Worm (Caenorhabditis elegans): ENCODE data around the gene ZK637.14.

Gene ZK637.14

ce11 chrIII:8910139-8910538 is 21.2 kb upstream of the ZK637.14 start:
- TF ChIP-seq him-1 (tag; optimal IDR thresholded peaks at IDR 0.05) (no peak), dao-5 (tag; optimal IDR thresholded peaks at IDR 0.05) (no peak), W03F9.2 (tag; optimal IDR thresholded peaks at IDR 0.05) (no peak)

- TF ChIP-seq him-1 (tag; optimal IDR thresholded peaks at IDR 0.05) (peak; percentile 4), W03F9.2 (tag; optimal IDR thresholded peaks at IDR 0.05) (no peak), dao-5 (tag; optimal IDR thresholded peaks at IDR 0.05) (no peak)
Observed at ce11 chrIII:8904914-8905665, 16.1 kb upstream of the ZK637.14 start, which contains the start of gene unc-32. Gene unc-32 (plus strand): TSS chrIII:8905615.

DNA sequence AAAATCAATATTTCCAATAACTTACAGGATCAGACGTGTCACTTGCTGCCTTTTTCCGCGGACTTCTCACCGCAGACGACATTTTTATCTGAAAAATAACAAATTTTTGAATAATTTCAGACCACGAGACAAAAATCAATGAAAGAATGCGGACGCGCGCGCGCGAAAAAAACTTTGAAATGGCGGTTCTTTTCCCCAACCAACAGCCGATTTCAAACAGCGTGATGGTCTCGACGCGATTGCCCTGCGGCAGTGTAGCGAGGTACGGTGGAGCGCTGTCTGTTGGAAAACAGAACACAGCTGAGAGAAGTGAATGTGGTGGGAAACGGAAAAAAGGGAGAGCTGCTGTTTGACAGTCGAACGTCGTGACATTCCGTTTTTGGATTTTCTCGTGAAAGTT is 15.1 kb upstream of the ZK637.14 start, which contains the start of gene lin-9:
Gene lin-9, minus strand, starts transcription at position 88 of the 400 bp plus-strand sequence.
- no peak for TF ChIP-seq dao-5 (tag; optimal IDR thresholded peaks at IDR 0.05)
- TF ChIP-seq W03F9.2 (tag; optimal IDR thresholded peaks at IDR 0.05) = peak; percentile 97
- peak; percentile 87 for TF ChIP-seq him-1 (tag; optimal IDR thresholded peaks at IDR 0.05)

ce11 chrIII:8903263-8903662 is 14.3 kb upstream of the ZK637.14 start:
- TF ChIP-seq him-1 (tag; optimal IDR thresholded peaks at IDR 0.05) (no peak), dao-5 (tag; optimal IDR thresholded peaks at IDR 0.05) (no peak), W03F9.2 (tag; optimal IDR thresholded peaks at IDR 0.05) (no peak)

DNA sequence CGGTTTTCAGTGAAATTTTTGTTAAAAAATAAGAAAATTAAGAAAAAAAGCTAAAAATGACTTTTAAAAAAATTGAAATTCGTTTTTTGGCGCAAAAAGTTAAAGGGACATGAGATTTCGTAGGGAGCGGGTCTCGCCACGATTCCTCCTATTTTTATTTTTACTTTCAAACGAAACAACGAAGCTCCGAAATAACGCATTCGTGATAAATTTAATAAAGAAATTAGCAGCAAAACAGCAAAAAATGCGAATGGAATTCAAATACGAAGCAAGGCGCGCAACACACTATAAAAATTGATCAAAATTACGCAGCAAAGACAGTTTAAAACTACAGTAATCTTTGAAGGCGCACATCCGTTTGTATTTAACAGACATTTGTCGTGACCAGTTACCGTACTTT is 10.8 kb upstream of the ZK637.14 start:
- TF ChIP-seq W03F9.2 (tag; optimal IDR thresholded peaks at IDR 0.05) (peak; percentile 65), him-1 (tag; optimal IDR thresholded peaks at IDR 0.05) (no peak), dao-5 (tag; optimal IDR thresholded peaks at IDR 0.05) (no peak)

DNA sequence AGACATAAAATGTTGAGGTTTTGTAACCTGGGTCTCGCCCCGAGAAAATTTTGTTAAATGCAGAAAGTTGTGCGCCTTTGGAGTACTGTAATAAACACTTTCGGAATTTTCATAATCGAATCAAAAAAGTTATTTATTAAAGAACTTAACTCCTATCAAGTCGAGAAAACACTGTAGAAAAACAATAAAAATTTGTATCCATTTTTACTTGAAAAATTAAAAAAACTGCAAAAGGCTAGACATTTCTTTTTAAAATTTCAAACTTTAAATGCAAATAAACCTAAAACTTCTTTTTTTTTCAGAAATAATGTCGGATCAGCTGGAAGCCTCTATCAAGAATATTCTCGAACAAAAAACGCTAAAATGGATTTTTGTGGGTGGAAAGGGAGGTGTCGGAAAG is 5.8 kb upstream of the ZK637.14 start, which contains the start of gene asna-1:
Gene asna-1, plus strand, starts transcription at position 301 of the 400 bp plus-strand sequence.
- no peak for TF ChIP-seq W03F9.2 (tag; optimal IDR thresholded peaks at IDR 0.05)
- TF ChIP-seq dao-5 (tag; optimal IDR thresholded peaks at IDR 0.05) = no peak
- TF ChIP-seq him-1 (tag; optimal IDR thresholded peaks at IDR 0.05) = no peak

DNA sequence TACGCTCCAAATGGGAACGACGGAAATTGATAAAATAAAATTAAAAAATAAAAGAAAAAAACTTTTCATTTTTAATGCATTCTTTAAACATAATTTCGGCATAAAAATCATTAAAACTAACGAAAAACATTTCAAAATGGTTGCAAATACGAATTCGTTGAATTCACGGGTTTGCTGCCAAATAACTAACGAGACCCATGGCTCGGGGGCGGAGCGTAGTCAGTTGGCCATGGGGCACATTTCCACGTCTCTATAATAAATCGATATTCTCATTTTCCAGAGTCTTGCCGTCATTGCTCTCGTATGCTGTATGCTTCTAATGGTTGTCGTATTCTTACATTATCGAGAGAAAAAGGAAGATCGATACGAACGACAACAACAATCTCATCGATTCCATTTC is 4.5 kb upstream of the ZK637.14 start, which contains the start of gene ZK637.4:
Gene ZK637.4, plus strand, starts transcription at position 301 of the 400 bp plus-strand sequence.
- no peak for TF ChIP-seq W03F9.2 (tag; optimal IDR thresholded peaks at IDR 0.05)
- TF ChIP-seq dao-5 (tag; optimal IDR thresholded peaks at IDR 0.05) = no peak
- TF ChIP-seq him-1 (tag; optimal IDR thresholded peaks at IDR 0.05) = no peak

DNA sequence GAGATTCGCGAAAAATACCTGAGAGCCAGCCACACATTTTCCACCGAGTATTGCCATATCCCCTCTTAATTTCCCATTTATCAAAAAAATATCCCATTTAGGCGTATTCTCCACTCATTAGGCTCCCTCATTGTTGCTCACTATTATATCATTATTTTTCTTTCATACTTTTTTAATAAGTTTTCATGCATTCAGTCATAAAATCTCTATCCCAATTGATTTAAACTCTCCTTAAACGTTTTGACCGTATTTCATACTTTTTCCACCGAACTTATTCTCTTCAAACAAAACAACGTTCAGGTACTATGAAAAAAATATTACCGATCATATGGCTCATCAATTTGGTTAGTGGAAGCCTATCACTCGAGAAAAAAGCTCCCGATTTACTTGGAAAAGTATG is 975 bp upstream of the ZK637.14 start, which contains the start of gene lnkn-1:
Gene lnkn-1, plus strand, starts transcription at position 301 of the 400 bp plus-strand sequence.
- TF ChIP-seq dao-5 (tag; optimal IDR thresholded peaks at IDR 0.05) (no peak), him-1 (tag; optimal IDR thresholded peaks at IDR 0.05) (no peak), W03F9.2 (tag; optimal IDR thresholded peaks at IDR 0.05) (no peak)

DNA sequence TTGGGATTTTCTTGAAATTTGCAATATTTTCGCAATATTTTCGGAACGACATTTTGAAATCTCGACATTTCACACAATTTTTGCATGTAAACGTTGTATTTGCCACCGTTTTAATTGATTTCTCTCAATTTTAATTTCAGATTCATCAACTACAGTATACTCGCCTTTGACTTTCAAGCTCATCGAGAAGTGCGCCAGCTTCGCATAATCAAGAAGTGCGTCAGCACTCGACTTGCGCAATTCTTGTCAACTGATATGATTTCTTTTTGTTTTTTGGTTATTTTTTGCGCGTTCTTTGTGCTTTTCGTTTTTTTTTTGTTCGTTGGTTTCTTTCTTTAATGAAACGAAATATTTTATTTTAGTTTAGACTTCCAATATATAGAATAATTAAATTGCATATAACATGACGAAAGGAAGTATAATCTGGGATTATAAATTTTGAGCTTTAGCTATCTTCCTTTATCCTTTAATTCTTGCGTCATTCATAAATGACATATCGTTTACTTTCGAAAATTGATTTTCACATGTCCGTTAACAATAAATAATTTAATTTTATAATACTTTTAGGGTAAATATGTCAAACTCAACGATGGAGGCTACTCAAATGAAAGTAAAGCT is 1.7 kb downstream of the ZK637.14 start, which contains the start of gene famh-136:
Gene famh-136, plus strand, starts transcription at position 568 of the 618 bp plus-strand sequence.
- TF ChIP-seq dao-5 (tag; optimal IDR thresholded peaks at IDR 0.05) = no peak
- peak; percentile 94 for TF ChIP-seq W03F9.2 (tag; optimal IDR thresholded peaks at IDR 0.05)
- TF ChIP-seq him-1 (tag; optimal IDR thresholded peaks at IDR 0.05) = peak; percentile 50

- no peak for TF ChIP-seq W03F9.2 (tag; optimal IDR thresholded peaks at IDR 0.05)
- no peak for TF ChIP-seq dao-5 (tag; optimal IDR thresholded peaks at IDR 0.05)
- TF ChIP-seq him-1 (tag; optimal IDR thresholded peaks at IDR 0.05) = peak; percentile 2
Observed at ce11 chrIII:8886309-8886708, 2.6 kb downstream of the ZK637.14 start.

DNA sequence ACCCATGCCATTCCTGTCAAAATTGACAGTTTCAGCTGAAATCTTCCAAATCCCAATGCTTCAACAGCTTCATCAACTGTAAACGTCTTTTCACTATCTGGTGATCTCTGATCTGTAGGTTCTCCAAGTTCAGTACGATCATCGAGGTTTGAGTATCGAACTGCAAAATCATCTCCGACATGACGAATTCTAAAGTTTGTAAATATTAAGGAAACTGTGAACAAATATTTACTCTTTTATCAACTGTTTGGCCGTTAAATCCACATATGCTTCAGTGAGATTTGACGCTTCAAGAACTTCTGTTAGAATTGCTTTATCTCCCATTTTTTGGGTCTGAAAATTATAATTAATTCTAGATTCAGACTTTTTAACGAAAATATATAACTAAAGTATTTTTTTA is 3.8 kb downstream of the ZK637.14 start, which contains the start of gene svop-1:
Gene svop-1, minus strand, starts transcription at position 339 of the 400 bp plus-strand sequence.
- TF ChIP-seq him-1 (tag; optimal IDR thresholded peaks at IDR 0.05) (no peak), dao-5 (tag; optimal IDR thresholded peaks at IDR 0.05) (no peak), W03F9.2 (tag; optimal IDR thresholded peaks at IDR 0.05) (no peak)

DNA sequence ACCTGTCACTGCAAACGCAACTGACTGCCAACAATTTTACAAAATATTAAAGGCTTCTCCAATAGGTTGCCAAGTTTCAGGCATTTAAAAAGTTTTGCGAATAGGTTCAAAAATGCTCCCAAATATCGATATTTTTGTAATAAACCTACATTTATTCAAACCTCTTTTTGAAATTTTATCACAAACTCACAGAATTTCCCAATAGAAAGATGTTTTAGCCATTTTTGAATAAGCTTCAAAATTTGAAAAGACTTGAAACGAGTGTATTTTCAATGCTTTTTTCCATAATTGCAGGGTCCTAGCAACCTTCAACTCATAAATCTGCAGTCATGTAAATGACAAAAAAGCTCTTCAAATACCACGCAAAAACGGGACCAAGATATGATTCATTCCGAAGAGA is 6.6 kb downstream of the ZK637.14 start:
- TF ChIP-seq him-1 (tag; optimal IDR thresholded peaks at IDR 0.05) (no peak), W03F9.2 (tag; optimal IDR thresholded peaks at IDR 0.05) (no peak), dao-5 (tag; optimal IDR thresholded peaks at IDR 0.05) (no peak)

ce11 chrIII:8878960-8879359 is 10.0 kb downstream of the ZK637.14 start:
- TF ChIP-seq W03F9.2 (tag; optimal IDR thresholded peaks at IDR 0.05) (no peak), him-1 (tag; optimal IDR thresholded peaks at IDR 0.05) (no peak), dao-5 (tag; optimal IDR thresholded peaks at IDR 0.05) (no peak)

ce11 chrIII:8877002-8877401 is 12.0 kb downstream of the ZK637.14 start, which contains the start of gene K01F9.2:
Gene K01F9.2 (minus strand): TSS chrIII:8877128.
- no peak for TF ChIP-seq W03F9.2 (tag; optimal IDR thresholded peaks at IDR 0.05)
- no peak for TF ChIP-seq dao-5 (tag; optimal IDR thresholded peaks at IDR 0.05)
- TF ChIP-seq him-1 (tag; optimal IDR thresholded peaks at IDR 0.05) = no peak

Data from whole organism, L4/young adult.